Worm (Caenorhabditis elegans) whole organism, midembryonic: ENCODE data around the gene Y66A7A.9.

Experiments
- T22C8.4 ChIP-seq: fragments of 200-800 bp; sonication (Bioruptor generic); IDR thresholded peaks from 2 replicates; pipeline ENCODE4 v1.3.6; 2022; ENCODE audit warnings: missing genetic modification characterization, missing compliant biosample characterization
- cog-1 ChIP-seq: sonication (generic microtip); optimal IDR thresholded peaks from 2 replicates; lab custom pipeline; 2016; ENCODE audit warnings: missing genetic modification characterization, missing compliant biosample characterization
- flt-1 ChIP-seq: fragments of 200-800 bp; sonication (Bioruptor generic); IDR thresholded peaks from 2 replicates; pipeline ENCODE4 v1.3.6; 2022; ENCODE audit warnings: missing genetic modification characterization, missing compliant biosample characterization
- klf-2 ChIP-seq: fragments of 200-800 bp; sonication (Bioruptor generic); conservative IDR thresholded peaks from 2 replicates; pipeline ENCODE4 v1.3.6; 2022; ENCODE audit warnings: missing genetic modification reagents, missing genetic modification characterization, missing compliant biosample characterization
- med-1 ChIP-seq: sonication (generic microtip); optimal IDR thresholded peaks from 2 replicates; lab custom pipeline; 2017; ENCODE audit warnings: missing genetic modification characterization, mild to moderate bottlenecking, missing compliant biosample characterization, antibody characterized with exemption, missing genetic modification reagents; ENCODE audit not compliant: insufficient read depth
- tab-1 ChIP-seq: fragments of 200-800 bp; sonication (Bioruptor generic); IDR thresholded peaks from 2 replicates; pipeline ENCODE4 v1.3.6; 2022; ENCODE audit warnings: missing genetic modification characterization, missing compliant biosample characterization
- ztf-23 ChIP-seq: fragments of 200-800 bp; sonication (Bioruptor generic); IDR thresholded peaks from 2 replicates; pipeline ENCODE4 v1.3.6; 2022; ENCODE audit warnings: missing genetic modification reagents, missing genetic modification characterization, missing compliant biosample characterization
- ztf-29 ChIP-seq: fragments of 200-800 bp; sonication (Bioruptor generic); IDR thresholded peaks from 2 replicates; pipeline ENCODE4 v1.3.6; 2022; ENCODE audit warnings: missing genetic modification reagents, missing genetic modification characterization, missing compliant biosample characterization

DNA sequence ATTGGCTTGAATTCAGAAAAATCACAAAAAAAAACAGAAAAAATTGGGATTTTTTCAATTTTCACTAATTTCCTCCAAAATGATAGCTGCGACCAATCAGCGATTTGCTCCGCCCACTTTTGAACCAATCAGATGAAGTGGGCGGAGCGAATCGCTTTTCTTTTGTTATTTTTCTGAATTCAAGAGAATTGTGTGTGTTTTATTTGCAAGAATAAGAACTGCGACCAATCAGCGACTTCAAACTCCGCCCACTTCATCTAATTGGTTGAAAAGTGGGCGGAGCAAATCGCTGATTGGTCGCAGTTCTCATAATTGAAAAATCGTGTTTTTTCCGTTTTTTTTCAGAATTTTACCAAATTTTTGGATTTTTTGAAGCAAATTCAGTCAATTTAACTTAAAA is 29.7 kb downstream of the Y66A7A.9 start:
- TF ChIP-seq flt-1 (GFP tag; lab: Robert Waterston, UW) (no peak), ztf-29 (GFP tag; lab: Robert Waterston, UW) (no peak), T22C8.4 (GFP tag; lab: Robert Waterston, UW) (no peak), tab-1 (GFP tag; lab: Robert Waterston, UW) (no peak), klf-2 (no peak), ztf-23 (GFP tag; lab: Robert Waterston, UW) (no peak), cog-1 (tag; lab: Kevin White, UChicago) (no peak), med-1 (GFP tag; lab: Kevin White, UChicago) (no peak)
